Worm (Caenorhabditis elegans) whole organism, mixed stage, embryonic: ENCODE data around the gene nlp-56.

Experiments
- ces-1 ChIP-seq: fragments of 150-350 bp; optimal IDR thresholded peaks from 2 replicates; lab custom pipeline; 2014; ENCODE audit warnings: missing biosample characterization, missing genetic modification reagents, missing genetic modification characterization
- elt-3 ChIP-seq: fragments of 150-350 bp; optimal IDR thresholded peaks from 2 replicates; lab custom pipeline; 2014; ENCODE audit warnings: missing biosample characterization, missing genetic modification characterization
- ham-2 ChIP-seq: fragments of 200-800 bp; sonication (Bioruptor generic); optimal IDR thresholded peaks from 2 replicates; lab custom pipeline; 2018; ENCODE audit warnings: mild to moderate bottlenecking, missing genetic modification characterization, missing compliant biosample characterization
- hlh-1 ChIP-seq: fragments of 150-350 bp; optimal IDR thresholded peaks from 2 replicates; lab custom pipeline; 2014; ENCODE audit warnings: missing biosample characterization, missing genetic modification reagents, missing genetic modification characterization
- lin-13 ChIP-seq: fragments of 150-350 bp; optimal IDR thresholded peaks from 2 replicates; lab custom pipeline; 2014; ENCODE audit warnings: missing biosample characterization, missing genetic modification characterization
- lin-32 ChIP-seq: fragments of 200-800 bp; sonication (Bioruptor generic); optimal IDR thresholded peaks from 2 replicates; lab custom pipeline; 2018; ENCODE audit warnings: mild to moderate bottlenecking, missing genetic modification characterization, missing compliant biosample characterization
- mep-1 ChIP-seq: fragments of 150-350 bp; optimal IDR thresholded peaks from 2 replicates; lab custom pipeline; 2017; ENCODE audit warnings: missing biosample characterization, missing genetic modification reagents, missing genetic modification characterization, inconsistent platforms
- nhr-28 ChIP-seq: fragments of 150-350 bp; optimal IDR thresholded peaks from 2 replicates; lab custom pipeline; 2014; ENCODE audit warnings: missing biosample characterization, missing genetic modification characterization
- pha-4 ChIP-seq: fragments of 150-350 bp; optimal IDR thresholded peaks from 2 replicates; lab custom pipeline; 2018; ENCODE audit warnings: missing biosample characterization, missing genetic modification reagents, missing genetic modification characterization
- sptf-1 ChIP-seq: sonication (generic microtip); optimal IDR thresholded peaks from 2 replicates; lab custom pipeline; 2017; ENCODE audit warnings: mild to moderate bottlenecking, missing genetic modification characterization, moderate library complexity, missing compliant biosample characterization
- unc-120 ChIP-seq: sonication (generic microtip); optimal IDR thresholded peaks from 2 replicates; lab custom pipeline; 2017; ENCODE audit warnings: missing genetic modification characterization, missing compliant biosample characterization; ENCODE audit not compliant: poor library complexity, severe bottlenecking
- unc-39 ChIP-seq: fragments of 150-350 bp; optimal IDR thresholded peaks from 2 replicates; lab custom pipeline; 2014; ENCODE audit warnings: missing biosample characterization, missing genetic modification characterization

ce11 chrIV:14764719-14765173, 19.8 kb downstream of the nlp-56 start:
- TF ChIP-seq unc-39 (tag; lab: Kevin White, UChicago) (no peak), hlh-1 (no peak), unc-120 (tag; lab: Kevin White, UChicago) (no peak), lin-32 (no peak), sptf-1 (tag; lab: Kevin White, UChicago) (no peak), lin-13 (tag; lab: Kevin White, UChicago) (no peak), pha-4 (no peak), ces-1 (GFP tag; lab: Kevin White, UChicago) (no peak), ham-2 (GFP tag; lab: Kevin White, UChicago) (no peak), elt-3 (no peak), mep-1 (tag; lab: Kevin White, UChicago) (no peak), nhr-28 (tag; lab: Kevin White, UChicago) (no peak)
